Fruit fly (Drosophila melanogaster) S2 (cell line): ENCODE results near the gene CG4238.

Experiments used
- CG8478 ChIP-seq: fragments of >200 bp; optimal IDR thresholded peaks from 2 replicates; lab custom pipeline; 2018
- CTCF ChIP-seq, 2 experiments: fragments of >200 bp; optimal IDR thresholded peaks; 2 replicates each; lab custom pipeline; 2018

dm6 chr2L:1986343-1987280 is 23.0 kb upstream of the CG4238 start:
- TF ChIP-seq CTCF (optimal IDR thresholded peaks at IDR 0.05; lab: Kevin White, UChicago) (no peak), CG8478 (lab: Kevin White, UChicago) (no peak)
